Fruit fly (Drosophila melanogaster): ENCODE measurements around the gene Doc1.

dm6 chr3L:8996173-8996767 is 44.9 kb upstream of the Doc1 start:
- TF ChIP-seq Sox102F (GFP tag; optimal IDR thresholded peaks at IDR 0.05) (no peak), Hr39 (GFP tag; optimal IDR thresholded peaks at IDR 0.05) (peak; percentile 90), Eip93F (GFP tag; optimal IDR thresholded peaks at IDR 0.05) (peak; percentile 70), Hr38 (GFP tag; optimal IDR thresholded peaks at IDR 0.05) (peak; percentile 75), CG34406 (GFP tag; optimal IDR thresholded peaks at IDR 0.05) (peak; percentile 82), fd85E (GFP tag; optimal IDR thresholded peaks at IDR 0.05) (peak; percentile 31), CG4318 (GFP tag; optimal IDR thresholded peaks at IDR 0.05) (peak; percentile 92), net (GFP tag; optimal IDR thresholded peaks at IDR 0.05) (peak; percentile 87), CG31627 (GFP tag; optimal IDR thresholded peaks at IDR 0.05) (peak; percentile 92), cyc (GFP tag; optimal IDR thresholded peaks at IDR 0.05) (peak; percentile 89), Blimp-1 (GFP tag; optimal IDR thresholded peaks at IDR 0.05) (peak; percentile 59), vri (GFP tag; optimal IDR thresholded peaks at IDR 0.05) (no peak), esn (GFP tag; optimal IDR thresholded peaks at IDR 0.05) (peak; percentile 92)

All from whole organism, prepupa.